Worm (Caenorhabditis elegans): Measurements from ENCODE around the gene sru-18.

sru-18 gene

ce11 chrIV:12542011-12542410 lies 40.0 kb downstream of the sru-18 start, which contains the start of gene ham-1:
Gene ham-1 (plus strand): TSS chrIV:12542183.
- TF ChIP-seq sea-1 (GFP tag; conservative IDR thresholded peaks at IDR 0.05) (no peak), aly-1 (tag; optimal IDR thresholded peaks at IDR 0.05) (no peak)

- TF ChIP-seq ceh-13 (GFP tag; optimal IDR thresholded peaks at IDR 0.05) (no peak), tbx-37 (GFP tag; conservative IDR thresholded peaks at IDR 0.05) (no peak), scrt-1 (GFP tag; IDR thresholded peaks at IDR 0.05) (no peak), B0310.2 (tag; optimal IDR thresholded peaks at IDR 0.05) (peak; percentile 28), flt-1 (GFP tag; IDR thresholded peaks at IDR 0.05) (0 out of 2 replicates have a peak, but pooled peaks have one; percentile 12), ceh-36 (tag; optimal IDR thresholded peaks at IDR 0.05) (peak; percentile 5), ets-7 (tag; optimal IDR thresholded peaks at IDR 0.05) (no peak), pes-1 (GFP tag; IDR thresholded peaks at IDR 0.05) (peak; percentile 24; the same call in 1 of the 2 replicates), tbx-11 (GFP tag; IDR thresholded peaks at IDR 0.05) (no peak), hnd-1 (tag; optimal IDR thresholded peaks at IDR 0.05) (no peak), aly-1 (tag; optimal IDR thresholded peaks at IDR 0.05) (no peak), tra-4 (tag; optimal IDR thresholded peaks at IDR 0.05) (no peak)
Measured at ce11 chrIV:12544624-12545023, 42.6 kb downstream of the sru-18 start.

ce11 chrIV:12545393-12545792 lies 43.3 kb downstream of the sru-18 start:
- TF ChIP-seq scrt-1 (GFP tag; IDR thresholded peaks at IDR 0.05) (no peak), tbx-11 (GFP tag; IDR thresholded peaks at IDR 0.05) (no peak), ceh-13 (GFP tag; optimal IDR thresholded peaks at IDR 0.05) (no peak), F13C5.2 (tag; optimal IDR thresholded peaks at IDR 0.05) (no peak), aly-1 (tag; optimal IDR thresholded peaks at IDR 0.05) (no peak), tbx-37 (GFP tag; conservative IDR thresholded peaks at IDR 0.05) (no peak), hmg-4 (GFP tag; optimal IDR thresholded peaks at IDR 0.05) (no peak), sea-1 (GFP tag; conservative IDR thresholded peaks at IDR 0.05) (no peak), B0310.2 (tag; optimal IDR thresholded peaks at IDR 0.05) (no peak), ets-7 (tag; optimal IDR thresholded peaks at IDR 0.05) (no peak), hnd-1 (tag; optimal IDR thresholded peaks at IDR 0.05) (no peak)

- TF ChIP-seq F13C5.2 (tag; optimal IDR thresholded peaks at IDR 0.05), result no peak
- no peak for TF ChIP-seq hmbx-1 (tag; optimal IDR thresholded peaks at IDR 0.05)
- peak; percentile 45; the same call in 1 of the 2 replicates for TF ChIP-seq tbx-37 (GFP tag; conservative IDR thresholded peaks at IDR 0.05)
- no peak for TF ChIP-seq ets-7 (tag; optimal IDR thresholded peaks at IDR 0.05)
- peak; percentile 47 for TF ChIP-seq hmg-4 (GFP tag; optimal IDR thresholded peaks at IDR 0.05)
- no peak for TF ChIP-seq ceh-13 (GFP tag; optimal IDR thresholded peaks at IDR 0.05)
- peak; percentile 33; the same call in 1 of the 2 replicates for TF ChIP-seq pes-1 (GFP tag; IDR thresholded peaks at IDR 0.05)
- TF ChIP-seq aly-1 (tag; optimal IDR thresholded peaks at IDR 0.05), result no peak
- TF ChIP-seq flt-1 (GFP tag; IDR thresholded peaks at IDR 0.05), result no peak
- peak; percentile 71 for TF ChIP-seq ama-1 (optimal IDR thresholded peaks at IDR 0.05)
- peak; percentile 71 for TF ChIP-seq ceh-36 (tag; optimal IDR thresholded peaks at IDR 0.05)
Measured at ce11 chrIV:12545902-12546301, 43.8 kb downstream of the sru-18 start.

ce11 chrIV:12547824-12548223 lies 45.8 kb downstream of the sru-18 start, which contains the start of gene ipmk-1:
Gene ipmk-1 (plus strand): TSS chrIV:12548124.
- no peak for TF ChIP-seq ceh-36 (tag; optimal IDR thresholded peaks at IDR 0.05)
- TF ChIP-seq ceh-13 (GFP tag; optimal IDR thresholded peaks at IDR 0.05), result no peak
- no peak for TF ChIP-seq tbx-11 (GFP tag; IDR thresholded peaks at IDR 0.05)
- no peak for TF ChIP-seq hmbx-1 (tag; optimal IDR thresholded peaks at IDR 0.05)
- TF ChIP-seq pes-1 (GFP tag; IDR thresholded peaks at IDR 0.05), result no peak
- TF ChIP-seq ets-7 (tag; optimal IDR thresholded peaks at IDR 0.05), result no peak
- no peak for TF ChIP-seq B0310.2 (tag; optimal IDR thresholded peaks at IDR 0.05)
- TF ChIP-seq hmg-4 (GFP tag; optimal IDR thresholded peaks at IDR 0.05), result no peak
- no peak for TF ChIP-seq F13C5.2 (tag; optimal IDR thresholded peaks at IDR 0.05)
- no peak for TF ChIP-seq tra-4 (tag; optimal IDR thresholded peaks at IDR 0.05)
- TF ChIP-seq hnd-1 (tag; optimal IDR thresholded peaks at IDR 0.05), result no peak
- TF ChIP-seq aly-1 (tag; optimal IDR thresholded peaks at IDR 0.05), result no peak

- no peak for TF ChIP-seq B0310.2 (tag; optimal IDR thresholded peaks at IDR 0.05)
- TF ChIP-seq ceh-13 (GFP tag; optimal IDR thresholded peaks at IDR 0.05), result no peak
- no peak for TF ChIP-seq scrt-1 (GFP tag; IDR thresholded peaks at IDR 0.05)
- TF ChIP-seq hmg-4 (GFP tag; optimal IDR thresholded peaks at IDR 0.05), result no peak
- no peak for TF ChIP-seq hnd-1 (tag; optimal IDR thresholded peaks at IDR 0.05)
- TF ChIP-seq ama-1 (optimal IDR thresholded peaks at IDR 0.05), result no peak
- TF ChIP-seq ceh-36 (tag; optimal IDR thresholded peaks at IDR 0.05), result no peak
- TF ChIP-seq tbx-37 (GFP tag; conservative IDR thresholded peaks at IDR 0.05), result no peak
- no peak for TF ChIP-seq tra-4 (tag; optimal IDR thresholded peaks at IDR 0.05)
- TF ChIP-seq flt-1 (GFP tag; IDR thresholded peaks at IDR 0.05), result no peak
- no peak for TF ChIP-seq sea-1 (GFP tag; conservative IDR thresholded peaks at IDR 0.05)
- TF ChIP-seq pes-1 (GFP tag; IDR thresholded peaks at IDR 0.05), result no peak
- no peak for TF ChIP-seq aly-1 (tag; optimal IDR thresholded peaks at IDR 0.05)
- TF ChIP-seq F13C5.2 (tag; optimal IDR thresholded peaks at IDR 0.05), result no peak
- TF ChIP-seq ets-7 (tag; optimal IDR thresholded peaks at IDR 0.05), result no peak
- no peak for TF ChIP-seq tbx-11 (GFP tag; IDR thresholded peaks at IDR 0.05)
- no peak for TF ChIP-seq hmbx-1 (tag; optimal IDR thresholded peaks at IDR 0.05)
Measured at ce11 chrIV:12549014-12549413, 47.0 kb downstream of the sru-18 start.

ce11 chrIV:12551944-12552343 lies 49.9 kb downstream of the sru-18 start:
- TF ChIP-seq tbx-37 (GFP tag; conservative IDR thresholded peaks at IDR 0.05) (no peak), aly-1 (tag; optimal IDR thresholded peaks at IDR 0.05) (no peak), ama-1 (optimal IDR thresholded peaks at IDR 0.05) (no peak), tbx-11 (GFP tag; IDR thresholded peaks at IDR 0.05) (no peak), ets-7 (tag; optimal IDR thresholded peaks at IDR 0.05) (no peak), B0310.2 (tag; optimal IDR thresholded peaks at IDR 0.05) (no peak), tra-4 (tag; optimal IDR thresholded peaks at IDR 0.05) (no peak), ceh-13 (GFP tag; optimal IDR thresholded peaks at IDR 0.05) (no peak), hmg-4 (GFP tag; optimal IDR thresholded peaks at IDR 0.05) (no peak), pes-1 (GFP tag; IDR thresholded peaks at IDR 0.05) (no peak), scrt-1 (GFP tag; IDR thresholded peaks at IDR 0.05) (no peak), hnd-1 (tag; optimal IDR thresholded peaks at IDR 0.05) (no peak), F13C5.2 (tag; optimal IDR thresholded peaks at IDR 0.05) (no peak), sea-1 (GFP tag; conservative IDR thresholded peaks at IDR 0.05) (no peak), hmbx-1 (tag; optimal IDR thresholded peaks at IDR 0.05) (no peak), ceh-36 (tag; optimal IDR thresholded peaks at IDR 0.05) (no peak)

Measured in whole organism, early embryonic.